Worm (Caenorhabditis elegans) whole organism, L4/young adult: ENCODE measurements around the gene ncx-8.

ENCODE experiments used
- W03F9.2 ChIP-seq: fragments of 150-350 bp; optimal IDR thresholded peaks from 2 replicates; lab custom pipeline; 2014; ENCODE audit warnings: missing biosample characterization, missing genetic modification characterization
- dao-5 ChIP-seq: sonication (generic microtip); optimal IDR thresholded peaks from 2 replicates; lab custom pipeline; 2016; ENCODE audit warnings: missing genotype, missing genetic modification characterization, moderate library complexity, missing compliant biosample characterization

ce11 chrV:5032176-5032575, 45.2 kb upstream of the ncx-8 start:
- TF ChIP-seq dao-5 (tag; lab: Kevin White, UChicago) (no peak), W03F9.2 (no peak)
